Worm (Caenorhabditis elegans): ENCODE measurements around the gene skr-16.

DNA sequence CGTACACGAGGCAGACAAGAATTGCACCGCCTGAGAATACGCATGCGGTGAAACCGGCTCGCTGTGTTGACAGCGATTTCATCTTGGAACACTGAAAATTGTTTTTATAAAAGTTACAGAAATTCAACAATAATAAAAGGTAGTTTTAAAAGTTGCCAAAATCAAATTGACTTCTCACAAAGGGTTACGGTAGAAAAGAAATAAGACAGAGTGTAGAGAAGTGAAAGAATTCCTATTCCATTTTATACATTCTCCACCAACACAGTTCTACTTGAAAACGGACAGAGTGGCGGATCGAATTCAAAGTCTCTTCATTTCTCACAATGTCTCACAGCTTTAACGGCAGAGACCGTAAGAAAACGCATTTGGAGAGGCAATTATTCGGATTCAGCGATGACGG is 16.1 kb upstream of the skr-16 start, which contains the start of gene col-113:
- TF ChIP-seq nhr-237 (tag; optimal IDR thresholded peaks at IDR 0.05) (no peak), pha-4 (tag; optimal IDR thresholded peaks at IDR 0.05) (no peak), ceh-43 (GFP tag; optimal IDR thresholded peaks at IDR 0.05) (no peak), ces-1 (GFP tag; optimal IDR thresholded peaks at IDR 0.05) (no peak), ceh-39 (tag; optimal IDR thresholded peaks at IDR 0.05) (no peak)

Data from whole organism, mixed stage, embryonic.